Fruit fly (Drosophila melanogaster): Measurements from ENCODE around the gene CG6833.

The CG6833 gene

DNA sequence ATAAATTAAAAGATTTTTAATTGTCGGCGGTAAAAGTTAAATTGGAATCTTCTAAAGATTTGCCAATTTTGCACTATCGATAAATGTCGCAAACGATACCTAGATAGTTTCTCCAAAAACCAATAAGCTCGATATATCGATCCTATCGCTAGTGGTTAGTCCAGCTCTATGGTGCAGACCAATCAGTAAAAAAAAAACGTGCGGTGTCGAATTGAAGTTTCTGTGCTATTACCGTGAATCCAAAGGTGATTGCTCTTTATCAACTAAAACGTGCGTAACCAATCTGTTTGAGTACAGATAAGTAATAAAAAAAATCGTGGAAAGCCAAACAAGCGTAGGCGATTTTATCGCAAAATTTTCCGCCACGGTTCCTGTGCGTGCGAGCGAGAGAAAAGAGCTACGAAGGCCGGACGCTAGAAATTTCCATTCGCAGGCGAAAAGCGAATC, 14.1 kb upstream of the CG6833 start, which contains the start of gene Hsp110 (continued):
- TF ChIP-seq CG10462 (GFP tag; optimal IDR thresholded peaks at IDR 0.05) (no peak), CG14014 (GFP tag; IDR thresholded peaks at IDR 0.05) (no peak), disco-r (GFP tag; optimal IDR thresholded peaks at IDR 0.05) (no peak), CG1602 (GFP tag; optimal IDR thresholded peaks at IDR 0.05) (no peak), Hr3 (GFP tag; optimal IDR thresholded peaks at IDR 0.05) (no peak), chinmo (GFP tag; IDR thresholded peaks at IDR 0.05; ENCODE audit: partially characterized antibody) (peak; percentile 99), CG2712 (tag; optimal IDR thresholded peaks at IDR 0.05) (peak; percentile 42), mam (GFP tag; optimal IDR thresholded peaks at IDR 0.05) (no peak), gcm2 (GFP tag; optimal IDR thresholded peaks at IDR 0.05) (no peak), hb (GFP tag; IDR thresholded peaks at IDR 0.05; ENCODE audit: partially characterized antibody) (peak; percentile 99), CG10274 (GFP tag; optimal IDR thresholded peaks at IDR 0.05) (no peak), fd64A (GFP tag; optimal IDR thresholded peaks at IDR 0.05) (no peak), so (GFP tag; IDR thresholded peaks at IDR 0.05) (no peak), MESR4 (GFP tag; optimal IDR thresholded peaks at IDR 0.05) (peak; percentile 45), CG13123 (GFP tag; optimal IDR thresholded peaks at IDR 0.05) (no peak), tin (GFP tag; optimal IDR thresholded peaks at IDR 0.05) (peak; percentile 21), Dll (GFP tag; IDR thresholded peaks at IDR 0.05; ENCODE audit: partially characterized antibody) (peak; percentile 97), Vsx1 (GFP tag; optimal IDR thresholded peaks at IDR 0.05) (no peak), CG42726 (GFP tag; IDR thresholded peaks at IDR 0.05; ENCODE audit: partially characterized antibody) (peak; percentile 99), tx (GFP tag; optimal IDR thresholded peaks at IDR 0.05) (no peak), YL-1 (GFP tag; optimal IDR thresholded peaks at IDR 0.05) (peak; percentile 58), Dref (GFP tag; IDR thresholded peaks at IDR 0.05) (peak; percentile 98), ewg (GFP tag; optimal IDR thresholded peaks at IDR 0.05) (no peak), CG8089 (GFP tag; optimal IDR thresholded peaks at IDR 0.05) (no peak), CG12942 (GFP tag; optimal IDR thresholded peaks at IDR 0.05) (no peak), CG2120 (GFP tag; optimal IDR thresholded peaks at IDR 0.05) (peak; percentile 51), abd-A (tag; optimal IDR thresholded peaks at IDR 0.05) (no peak), ham (GFP tag; IDR thresholded peaks at IDR 0.05) (no peak), CG18476 (GFP tag; optimal IDR thresholded peaks at IDR 0.05) (no peak), org-1 (GFP tag; optimal IDR thresholded peaks at IDR 0.05) (no peak), ERR (GFP tag; optimal IDR thresholded peaks at IDR 0.05) (no peak), CG17359 (tag; optimal IDR thresholded peaks at IDR 0.05) (peak; percentile 37), Taf1 (GFP tag; IDR thresholded peaks at IDR 0.05) (no peak), pfk (GFP tag; optimal IDR thresholded peaks at IDR 0.05) (no peak), CG11504 (tag; optimal IDR thresholded peaks at IDR 0.05) (no peak), CG30020 (tag; optimal IDR thresholded peaks at IDR 0.05) (peak; percentile 32), CG18764 (GFP tag; optimal IDR thresholded peaks at IDR 0.05) (no peak), Rx (GFP tag; IDR thresholded peaks at IDR 0.05) (no peak), CG43689 (GFP tag; IDR thresholded peaks at IDR 0.05) (no peak), CG31224 (GFP tag; IDR thresholded peaks at IDR 0.05) (no peak), gro (GFP tag; optimal IDR thresholded peaks at IDR 0.05) (peak; percentile 58), ftz-f1 (GFP tag; optimal IDR thresholded peaks at IDR 0.05) (peak; percentile 46), CG1792 (GFP tag; optimal IDR thresholded peaks at IDR 0.05) (peak; percentile 25), CG15011 (GFP tag; optimal IDR thresholded peaks at IDR 0.05) (no peak), phol (tag; optimal IDR thresholded peaks at IDR 0.05) (peak; percentile 34)

Measured in whole organism, embryonic.